Fruit fly (Drosophila melanogaster): ENCODE results near the gene CG13295.

The CG13295 gene

dm6 chr3L:6034511-6034910 is 40.5 kb downstream of the CG13295 start, which contains the start of gene CG10477:
TSS of gene CG10477 (minus strand) at chr3L:6034611.
- no peak for TF ChIP-seq woc (GFP tag; optimal IDR thresholded peaks at IDR 0.05)
- TF ChIP-seq Mio (GFP tag; optimal IDR thresholded peaks at IDR 0.05): no peak
- no peak for TF ChIP-seq Sp1 (GFP tag; optimal IDR thresholded peaks at IDR 0.05)
- no peak for TF ChIP-seq Hnf4 (GFP tag; optimal IDR thresholded peaks at IDR 0.05)
- no peak for TF ChIP-seq ey (GFP tag; optimal IDR thresholded peaks at IDR 0.05)
- no peak for TF ChIP-seq usp (GFP tag; optimal IDR thresholded peaks at IDR 0.05)
- TF ChIP-seq OdsH (GFP tag; optimal IDR thresholded peaks at IDR 0.05): no peak
- TF ChIP-seq Myc (optimal IDR thresholded peaks at IDR 0.05): no peak
- TF ChIP-seq sage (GFP tag; optimal IDR thresholded peaks at IDR 0.05): no peak
- TF ChIP-seq foxo (GFP tag; optimal IDR thresholded peaks at IDR 0.05): no peak
- no peak for TF ChIP-seq N (GFP tag; optimal IDR thresholded peaks at IDR 0.05)
- no peak for TF ChIP-seq sv (GFP tag; optimal IDR thresholded peaks at IDR 0.05)
- no peak for TF ChIP-seq CG32264 (GFP tag; optimal IDR thresholded peaks at IDR 0.05)
- no peak for TF ChIP-seq brk (GFP tag; optimal IDR thresholded peaks at IDR 0.05)
- no peak for TF ChIP-seq tai (GFP tag; optimal IDR thresholded peaks at IDR 0.05)
- no peak for TF ChIP-seq Hr83 (GFP tag; optimal IDR thresholded peaks at IDR 0.05; ENCODE audit: poor library complexity, severe bottlenecking)
- no peak for TF ChIP-seq HLH106 (tag; optimal IDR thresholded peaks at IDR 0.05)

dm6 chr3L:6033008-6033407 is 42.0 kb downstream of the CG13295 start:
- TF ChIP-seq HLH106 (tag; optimal IDR thresholded peaks at IDR 0.05) (no peak), dmrt93B (GFP tag; optimal IDR thresholded peaks at IDR 0.05) (no peak), Jra (GFP tag; optimal IDR thresholded peaks at IDR 0.05) (no peak), Hr78 (GFP tag; optimal IDR thresholded peaks at IDR 0.05) (no peak), OdsH (GFP tag; optimal IDR thresholded peaks at IDR 0.05) (no peak), brk (GFP tag; optimal IDR thresholded peaks at IDR 0.05) (no peak), Rel (GFP tag; optimal IDR thresholded peaks at IDR 0.05) (no peak), Rel (tag; optimal IDR thresholded peaks at IDR 0.05) (peak; percentile 86)

Measured in whole organism, wandering third instar larva.